Worm (Caenorhabditis elegans) whole organism, late embryonic: ENCODE data around the gene Y59A8B.25.

ENCODE experiments used
- C08G9.2 ChIP-seq: sonication (generic microtip); optimal IDR thresholded peaks from 2 replicates; lab custom pipeline; 2016; ENCODE audit warnings: mild to moderate bottlenecking, missing genetic modification characterization, moderate library complexity, missing compliant biosample characterization
- K02D7.2 ChIP-seq: sonication (generic microtip); optimal IDR thresholded peaks from 2 replicates; lab custom pipeline; 2017; ENCODE audit warnings: mild to moderate bottlenecking, missing genetic modification characterization, missing compliant biosample characterization
- K09A11.1 ChIP-seq: sonication (generic microtip); optimal IDR thresholded peaks from 2 replicates; lab custom pipeline; 2017; ENCODE audit warnings: antibody characterized with exemption, mild to moderate bottlenecking, missing genetic modification characterization, missing compliant biosample characterization; ENCODE audit not compliant: insufficient read depth
- Y22D7AL.16 ChIP-seq: sonication (generic microtip); optimal IDR thresholded peaks from 2 replicates; lab custom pipeline; 2016; ENCODE audit warnings: missing genetic modification characterization, missing compliant biosample characterization
- ahr-1 ChIP-seq: sonication (generic microtip); optimal IDR thresholded peaks from 2 replicates; lab custom pipeline; 2016; ENCODE audit warnings: missing genetic modification characterization, missing compliant biosample characterization
- ama-1 ChIP-seq: fragments of 150-350 bp; optimal IDR thresholded peaks from 2 replicates; lab custom pipeline; 2014
- ceh-19 ChIP-seq: fragments of 200-800 bp; sonication (Bioruptor generic); optimal IDR thresholded peaks from 2 replicates; lab custom pipeline; 2018; ENCODE audit warnings: mild to moderate bottlenecking, missing genetic modification characterization, missing compliant biosample characterization
- ceh-2 ChIP-seq: sonication (generic microtip); optimal IDR thresholded peaks from 2 replicates; lab custom pipeline; 2016; ENCODE audit warnings: missing genotype, missing genetic modification characterization, missing compliant biosample characterization
- ceh-22 ChIP-seq: sonication (generic microtip); optimal IDR thresholded peaks from 2 replicates; lab custom pipeline; 2017; ENCODE audit warnings: missing biosample characterization, missing genetic modification characterization
- ceh-30 ChIP-seq: fragments of 150-350 bp; optimal IDR thresholded peaks from 2 replicates; lab custom pipeline; 2014; ENCODE audit warnings: missing biosample characterization, missing genetic modification characterization
- ceh-31 ChIP-seq: sonication (generic microtip); optimal IDR thresholded peaks from 2 replicates; lab custom pipeline; 2016; ENCODE audit warnings: missing genetic modification characterization, missing compliant biosample characterization
- ceh-45 ChIP-seq: fragments of 200-800 bp; sonication (Bioruptor generic); IDR thresholded peaks from 2 replicates; pipeline ENCODE4 v1.3.6; 2022; ENCODE audit warnings: missing genetic modification reagents, missing genetic modification characterization, missing compliant biosample characterization
- ceh-6 ChIP-seq: fragments of 200-800 bp; sonication (Bioruptor generic); optimal IDR thresholded peaks from 2 replicates; lab custom pipeline; 2018; ENCODE audit warnings: mild to moderate bottlenecking, missing genetic modification characterization, missing compliant biosample characterization
- ceh-9 ChIP-seq: sonication (generic microtip); optimal IDR thresholded peaks from 2 replicates; lab custom pipeline; 2016; ENCODE audit warnings: mild to moderate bottlenecking, missing genetic modification characterization, inconsistent platforms, missing compliant biosample characterization
- dmd-4 ChIP-seq: sonication (generic microtip); optimal IDR thresholded peaks from 2 replicates; lab custom pipeline; 2016; ENCODE audit warnings: borderline replicate concordance, missing genetic modification characterization, missing compliant biosample characterization
- elt-2 ChIP-seq: sonication (generic microtip); optimal IDR thresholded peaks from 2 replicates; lab custom pipeline; 2016; ENCODE audit warnings: missing genetic modification reagents, missing genetic modification characterization, missing compliant biosample characterization
- elt-4 ChIP-seq: sonication (generic microtip); optimal IDR thresholded peaks from 2 replicates; lab custom pipeline; 2016; ENCODE audit warnings: missing genetic modification characterization, missing compliant biosample characterization
- ets-4 ChIP-seq: sonication (generic microtip); optimal IDR thresholded peaks from 2 replicates; lab custom pipeline; 2016; ENCODE audit warnings: missing genetic modification characterization, missing compliant biosample characterization
- eyg-1 ChIP-seq: sonication (generic microtip); optimal IDR thresholded peaks from 2 replicates; lab custom pipeline; 2016; ENCODE audit warnings: missing genotype, missing genetic modification characterization, missing compliant biosample characterization
- fkh-6 ChIP-seq: sonication (generic microtip); optimal IDR thresholded peaks from 2 replicates; lab custom pipeline; 2016; ENCODE audit warnings: missing genetic modification characterization, missing compliant biosample characterization
- hlh-13 ChIP-seq: fragments of 200-800 bp; sonication (Bioruptor generic); optimal IDR thresholded peaks from 2 replicates; lab custom pipeline; 2018; ENCODE audit warnings: mild to moderate bottlenecking, missing genetic modification characterization, missing compliant biosample characterization
- hlh-6 ChIP-seq: sonication (generic microtip); optimal IDR thresholded peaks from 2 replicates; lab custom pipeline; 2016; ENCODE audit warnings: missing genotype, missing genetic modification characterization, missing compliant biosample characterization
- hlh-8 ChIP-seq: sonication (generic microtip); optimal IDR thresholded peaks from 2 replicates; lab custom pipeline; 2016; ENCODE audit warnings: missing genotype, missing genetic modification characterization, missing compliant biosample characterization
- lin-11 ChIP-seq: fragments of 200-800 bp; sonication (Bioruptor generic); optimal IDR thresholded peaks from 2 replicates; lab custom pipeline; 2018; ENCODE audit warnings: mild to moderate bottlenecking, missing genetic modification characterization, missing compliant biosample characterization
- madf-2 ChIP-seq: sonication (generic microtip); optimal IDR thresholded peaks from 2 replicates; lab custom pipeline; 2017; ENCODE audit warnings: missing genetic modification characterization, missing compliant biosample characterization
- mec-3 ChIP-seq: sonication (generic microtip); optimal IDR thresholded peaks from 2 replicates; lab custom pipeline; 2016; ENCODE audit warnings: borderline replicate concordance, missing genetic modification characterization, missing compliant biosample characterization
- nhr-11 ChIP-seq: fragments of 150-350 bp; optimal IDR thresholded peaks from 2 replicates; lab custom pipeline; 2014; ENCODE audit warnings: missing biosample characterization, missing genetic modification characterization
- nhr-232 ChIP-seq: sonication (generic microtip); optimal IDR thresholded peaks from 2 replicates; lab custom pipeline; 2016; ENCODE audit warnings: missing genetic modification characterization, missing compliant biosample characterization
- pag-3 ChIP-seq: sonication (generic microtip); optimal IDR thresholded peaks from 2 replicates; lab custom pipeline; 2016; ENCODE audit warnings: missing compliant biosample characterization, missing genetic modification characterization, borderline replicate concordance
- pat-9 ChIP-seq: fragments of 200-800 bp; sonication (Bioruptor generic); optimal IDR thresholded peaks from 2 replicates; lab custom pipeline; 2018; ENCODE audit warnings: mild to moderate bottlenecking, missing genetic modification characterization, moderate library complexity, missing compliant biosample characterization
- pax-1 ChIP-seq: fragments of 150-350 bp; optimal IDR thresholded peaks from 2 replicates; lab custom pipeline; 2014; ENCODE audit warnings: missing biosample characterization, missing genetic modification characterization
- pha-2 ChIP-seq: sonication (generic microtip); optimal IDR thresholded peaks from 2 replicates; lab custom pipeline; 2017; ENCODE audit warnings: mild to moderate bottlenecking, missing genetic modification characterization, missing compliant biosample characterization
- pros-1 ChIP-seq: fragments of 150-350 bp; optimal IDR thresholded peaks from 2 replicates; lab custom pipeline; 2014; ENCODE audit warnings: missing biosample characterization, missing genetic modification reagents, missing genetic modification characterization
- ref-2 ChIP-seq: sonication (generic microtip); optimal IDR thresholded peaks from 2 replicates; lab custom pipeline; 2016; ENCODE audit warnings: missing genetic modification characterization, missing compliant biosample characterization
- rnt-1 ChIP-seq: sonication (generic microtip); optimal IDR thresholded peaks from 2 replicates; lab custom pipeline; 2016; ENCODE audit warnings: missing genetic modification characterization, missing compliant biosample characterization
- sox-2 ChIP-seq: fragments of 200-800 bp; sonication (Bioruptor generic); IDR thresholded peaks from 2 replicates; pipeline ENCODE4 v1.3.6; 2022; ENCODE audit warnings: missing genetic modification reagents, missing genetic modification characterization, missing compliant biosample characterization
- sox-4 ChIP-seq: sonication (generic microtip); optimal IDR thresholded peaks from 2 replicates; lab custom pipeline; 2017; ENCODE audit warnings: mild to moderate bottlenecking, missing genetic modification characterization, inconsistent platforms, missing compliant biosample characterization
- syd-9 ChIP-seq: sonication (generic microtip); optimal IDR thresholded peaks from 2 replicates; lab custom pipeline; 2016; ENCODE audit warnings: mild to moderate bottlenecking, missing genetic modification characterization, moderate library complexity, missing compliant biosample characterization
- ttx-3 ChIP-seq: sonication (generic microtip); optimal IDR thresholded peaks from 2 replicates; lab custom pipeline; 2016; ENCODE audit warnings: missing genetic modification reagents, missing genetic modification characterization, missing compliant biosample characterization
- unc-3 ChIP-seq, 2 experiments: fragments of 200-800 bp in 1 of 2; sonication (Bioruptor generic) in 1 of 2; sonication (generic microtip) in 1 of 2; conservative IDR thresholded peaks in 1 of 2; optimal IDR thresholded peaks in 1 of 2; 2 replicates each; pipeline versions ENCODE4 v1.3.6 to Lab custom; 2016 to 2022; ENCODE audit warnings: missing compliant biosample characterization in 2 of 2, missing genetic modification characterization in 2 of 2, missing genetic modification reagents in 1 of 2
- unc-86 ChIP-seq: sonication (generic microtip); optimal IDR thresholded peaks from 2 replicates; lab custom pipeline; 2016; ENCODE audit warnings: missing genetic modification characterization, missing compliant biosample characterization
- zip-5 ChIP-seq: sonication (generic microtip); optimal IDR thresholded peaks from 2 replicates; lab custom pipeline; 2016; ENCODE audit warnings: missing genetic modification characterization, missing compliant biosample characterization

The Y59A8B.25 gene

DNA sequence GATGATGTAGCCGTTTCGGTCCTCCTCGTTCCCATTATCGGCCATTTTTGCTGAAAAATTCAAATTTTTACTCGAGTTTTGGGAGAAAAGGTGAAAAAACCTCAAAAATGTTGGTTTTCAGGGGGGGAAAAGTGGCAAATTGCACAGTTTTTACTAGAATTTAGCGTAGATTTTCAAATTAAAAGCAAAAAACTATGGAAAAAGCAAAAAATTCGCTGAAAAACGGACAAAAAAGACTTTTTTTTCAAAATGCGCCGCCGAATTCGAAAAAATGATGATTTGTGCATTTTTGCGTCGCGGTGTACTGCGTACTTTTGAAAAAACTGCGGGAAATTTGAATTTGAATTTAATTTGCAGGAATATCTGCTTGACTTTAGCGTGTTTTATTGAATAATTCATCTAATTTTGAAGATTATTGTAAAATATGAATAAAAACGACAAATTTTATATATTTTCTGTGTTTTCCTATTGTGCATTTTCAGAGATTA, 31.0 kb upstream of the Y59A8B.25 start, which contains the start of gene Y59A8B.12:
Gene Y59A8B.12, minus strand, starts transcription at position 51 of the 488 bp plus-strand sequence.
- no peak for TF ChIP-seq nhr-232
- TF ChIP-seq K09A11.1 (tag; lab: Kevin White, UChicago): no peak
- no peak for TF ChIP-seq ahr-1
- no peak for TF ChIP-seq elt-2 (tag; lab: Kevin White, UChicago)
- no peak for TF ChIP-seq C08G9.2 (tag; lab: Kevin White, UChicago)
- TF ChIP-seq lin-11: no peak
- no peak for TF ChIP-seq K02D7.2 (tag; lab: Kevin White, UChicago)
- no peak for TF ChIP-seq pag-3 (tag; lab: Kevin White, UChicago)
- TF ChIP-seq pros-1 (tag; lab: Kevin White, UChicago): no peak
- no peak for TF ChIP-seq hlh-13 (GFP tag; lab: Kevin White, UChicago)
- no peak for TF ChIP-seq fkh-6 (tag; lab: Kevin White, UChicago)
- no peak for TF ChIP-seq elt-4 (tag; lab: Kevin White, UChicago)
- TF ChIP-seq hlh-8 (tag; lab: Kevin White, UChicago): no peak
- no peak for TF ChIP-seq ttx-3 (tag; lab: Kevin White, UChicago)
- TF ChIP-seq Y22D7AL.16 (tag; lab: Kevin White, UChicago): no peak
- no peak for TF ChIP-seq nhr-11
- no peak for TF ChIP-seq ets-4 (tag; lab: Kevin White, UChicago)
- no peak for TF ChIP-seq hlh-6 (tag; lab: Kevin White, UChicago)
- TF ChIP-seq, all 69 proteins: peak for 0

DNA sequence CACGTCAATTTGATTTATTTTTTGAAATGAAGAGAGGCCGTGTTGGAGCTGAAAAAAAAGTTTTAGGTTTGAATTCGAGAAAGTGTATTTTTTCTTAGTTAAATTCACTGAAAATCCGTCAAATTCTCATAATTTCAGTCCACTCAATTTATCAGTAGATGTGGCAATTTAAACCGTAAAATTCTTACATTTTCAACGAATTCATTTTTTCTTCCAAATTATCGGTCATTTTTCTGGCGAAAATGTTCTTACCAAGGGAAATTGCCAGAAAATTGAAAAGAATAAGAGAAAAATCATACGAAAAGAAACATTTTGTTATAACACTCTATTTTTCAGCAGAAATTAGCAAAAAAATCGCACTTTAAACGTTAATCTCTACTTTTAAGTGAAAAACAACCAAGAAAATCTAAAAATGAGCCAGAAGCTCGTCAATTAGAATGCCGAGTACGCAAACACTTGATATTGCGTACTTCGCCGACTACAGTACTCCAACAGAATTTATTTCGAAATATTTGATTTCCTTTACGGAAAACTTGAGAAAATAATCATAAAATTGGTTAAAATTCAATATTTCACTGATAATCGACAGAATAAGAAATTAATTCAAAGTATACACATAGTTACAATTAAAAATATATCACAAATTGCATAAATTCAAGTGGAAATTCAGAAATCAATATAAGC, 30.1 kb upstream of the Y59A8B.25 start, which contains the start of gene fbxa-106:
Gene fbxa-106, minus strand, starts transcription at position 51 of the 684 bp plus-strand sequence.
- TF ChIP-seq ama-1 (lab: Kevin White, UChicago) (no peak), pha-2 (tag; lab: Kevin White, UChicago) (no peak), pat-9 (tag; lab: Kevin White, UChicago) (no peak), sox-2 (GFP tag; lab: Robert Waterston, UW) (no peak), ceh-30 (tag; lab: Kevin White, UChicago) (no peak), ceh-22 (tag; lab: Kevin White, UChicago) (no peak), zip-5 (tag; lab: Kevin White, UChicago) (no peak), pag-3 (tag; lab: Kevin White, UChicago) (no peak), ceh-2 (tag; lab: Kevin White, UChicago) (no peak), ref-2 (tag; lab: Kevin White, UChicago) (no peak), eyg-1 (tag; lab: Kevin White, UChicago) (no peak), pax-1 (no peak), nhr-11 (no peak), ceh-31 (tag; lab: Kevin White, UChicago) (no peak), ets-4 (tag; lab: Kevin White, UChicago) (no peak), elt-4 (tag; lab: Kevin White, UChicago) (no peak), hlh-8 (tag; lab: Kevin White, UChicago) (no peak)

DNA sequence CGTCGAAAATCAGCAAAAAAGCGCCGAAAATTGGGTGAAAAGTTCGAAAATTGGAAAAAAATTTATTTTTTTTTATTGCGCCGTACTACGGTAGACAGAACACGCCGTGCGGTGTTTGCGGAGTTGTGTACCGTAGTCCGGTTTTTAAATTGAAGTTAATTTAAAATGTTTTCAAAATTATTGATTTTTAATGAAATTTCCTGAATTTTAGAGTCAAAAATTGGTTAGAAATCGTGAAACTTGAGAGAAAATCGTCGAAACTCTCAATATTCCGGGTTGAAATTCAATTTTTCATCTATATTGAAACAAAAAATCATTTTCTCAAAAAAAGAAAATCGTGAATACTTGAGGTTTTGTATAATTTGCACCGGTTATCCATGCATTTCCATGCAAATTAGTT, 26.7 kb upstream of the Y59A8B.25 start, which contains the start of gene nova-1:
Gene nova-1, minus strand, starts transcription at position 101 of the 400 bp plus-strand sequence.
- TF ChIP-seq pat-9 (tag; lab: Kevin White, UChicago) (no peak), ceh-6 (GFP tag; lab: Kevin White, UChicago) (no peak), dmd-4 (no peak), unc-86 (no peak), ceh-2 (tag; lab: Kevin White, UChicago) (no peak), ceh-19 (GFP tag; lab: Kevin White, UChicago) (no peak), madf-2 (no peak), syd-9 (no peak), zip-5 (tag; lab: Kevin White, UChicago) (no peak), unc-3 (GFP tag; conservative IDR thresholded peaks at IDR 0.05; lab: Robert Waterston, UW) (no peak), unc-3 (tag; optimal IDR thresholded peaks at IDR 0.05; lab: Kevin White, UChicago) (no peak), ceh-9 (tag; lab: Kevin White, UChicago) (no peak), mec-3 (tag; lab: Kevin White, UChicago) (no peak), sox-4 (tag; lab: Kevin White, UChicago) (no peak), C08G9.2 (tag; lab: Kevin White, UChicago) (no peak), ceh-30 (tag; lab: Kevin White, UChicago) (no peak), hlh-13 (GFP tag; lab: Kevin White, UChicago) (no peak), rnt-1 (no peak), K02D7.2 (tag; lab: Kevin White, UChicago) (no peak), ceh-45 (GFP tag; lab: Robert Waterston, UW) (no peak), hlh-8 (tag; lab: Kevin White, UChicago) (no peak)
- TF ChIP-seq, all 69 proteins: peak for 0
